Fruit fly (Drosophila melanogaster) whole organism, embryonic: ENCODE data around the gene Lgr3.

Experiments used
- Aef1 ChIP-seq: fragments of 200-800 bp; sonication (Bioruptor generic); IDR thresholded peaks from 3 replicates; pipeline ENCODE4 v1.3.6; 2022; ENCODE audit warnings: missing biosample characterization, missing genetic modification characterization
- Bdp1 ChIP-seq: fragments of 200-800 bp; sonication (Bioruptor generic); optimal IDR thresholded peaks from 3 replicates; lab custom pipeline; 2016; ENCODE audit warnings: missing biosample characterization, missing genetic modification characterization
- CG10979 ChIP-seq: fragments of 200-800 bp; sonication (Bioruptor generic); optimal IDR thresholded peaks from 2 replicates; lab custom pipeline; 2018; ENCODE audit warnings: missing biosample characterization, mild to moderate bottlenecking, missing genetic modification characterization, moderate library complexity
- CG15269 ChIP-seq: fragments of 200-800 bp; sonication (Bioruptor generic); optimal IDR thresholded peaks from 2 replicates; lab custom pipeline; 2018; ENCODE audit warnings: missing biosample characterization, mild to moderate bottlenecking, missing genetic modification characterization, moderate library complexity
- CG17912 ChIP-seq: fragments of 200-800 bp; sonication (Bioruptor generic); optimal IDR thresholded peaks from 2 replicates; lab custom pipeline; 2018; ENCODE audit warnings: missing biosample characterization, mild to moderate bottlenecking, missing genetic modification characterization
- CG1792 ChIP-seq: fragments of 200-800 bp; sonication (Bioruptor generic); optimal IDR thresholded peaks from 2 replicates; lab custom pipeline; 2016; ENCODE audit warnings: missing biosample characterization, missing genetic modification characterization
- CG2116 ChIP-seq: fragments of 200-800 bp; sonication (Bioruptor generic); optimal IDR thresholded peaks from 3 replicates; lab custom pipeline; 2018; ENCODE audit warnings: missing biosample characterization, mild to moderate bottlenecking, missing genetic modification characterization
- CG2712 ChIP-seq: fragments of 200-800 bp; optimal IDR thresholded peaks from 3 replicates; lab custom pipeline; 2019; ENCODE audit warnings: missing biosample characterization, mild to moderate bottlenecking, missing genetic modification characterization, moderate library complexity
- CG31365 ChIP-seq: fragments of 200-800 bp; sonication (Bioruptor generic); optimal IDR thresholded peaks from 2 replicates; lab custom pipeline; 2018; ENCODE audit warnings: missing biosample characterization, mild to moderate bottlenecking, missing genetic modification characterization
- CG31388 ChIP-seq: fragments of 200-800 bp; sonication (Bioruptor generic); optimal IDR thresholded peaks from 2 replicates; lab custom pipeline; 2016; ENCODE audit warnings: missing biosample characterization, missing genetic modification characterization
- CG32767 ChIP-seq: fragments of 200-800 bp; sonication (Bioruptor generic); IDR thresholded peaks from 2 replicates; pipeline ENCODE4 v1.3.6; 2022; ENCODE audit warnings: missing biosample characterization, missing genetic modification characterization
- CG3281 ChIP-seq: fragments of 200-800 bp; sonication (Bioruptor generic); optimal IDR thresholded peaks from 3 replicates; lab custom pipeline; 2017; ENCODE audit warnings: missing biosample characterization, mild to moderate bottlenecking, missing genetic modification characterization
- CG34224 ChIP-seq: fragments of 200-800 bp; sonication (Bioruptor generic); IDR thresholded peaks from 3 replicates; pipeline ENCODE4 v1.3.6; 2022; ENCODE audit warnings: missing biosample characterization, missing genetic modification characterization; ENCODE audit not compliant: partially characterized antibody
- CG4328 ChIP-seq: fragments of 200-800 bp; sonication (Bioruptor generic); optimal IDR thresholded peaks from 3 replicates; lab custom pipeline; 2017; ENCODE audit warnings: missing biosample characterization, missing genetic modification reagents, missing genetic modification characterization
- CG4360 ChIP-seq: fragments of 200-800 bp; sonication (Bioruptor generic); IDR thresholded peaks from 2 replicates; pipeline ENCODE4 v1.3.6; 2022; ENCODE audit warnings: missing biosample characterization, missing genetic modification characterization
- CG4404 ChIP-seq: fragments of 200-800 bp; sonication (Bioruptor generic); IDR thresholded peaks from 2 replicates; pipeline ENCODE4 v1.3.6; 2022; ENCODE audit warnings: missing biosample characterization, missing genetic modification characterization
- CG6272 ChIP-seq: fragments of 200-800 bp; sonication (Bioruptor generic); IDR thresholded peaks from 2 replicates; pipeline ENCODE4 v1.3.6; 2022; ENCODE audit warnings: missing biosample characterization, missing genetic modification characterization
- CG6654 ChIP-seq: fragments of 200-800 bp; sonication (Bioruptor generic); optimal IDR thresholded peaks from 2 replicates; lab custom pipeline; 2017; ENCODE audit warnings: missing biosample characterization, mild to moderate bottlenecking, missing genetic modification characterization
- CG8359 ChIP-seq: fragments of 200-800 bp; sonication (Bioruptor generic); optimal IDR thresholded peaks from 2 replicates; lab custom pipeline; 2017; ENCODE audit warnings: missing biosample characterization, mild to moderate bottlenecking, missing genetic modification characterization, borderline replicate concordance
- CG8478 ChIP-seq: fragments of >200 bp; optimal IDR thresholded peaks from 2 replicates; lab custom pipeline; 2018
- CG8765 ChIP-seq: fragments of 200-800 bp; sonication (Bioruptor generic); IDR thresholded peaks from 2 replicates; pipeline ENCODE4 v1.3.6; 2022; ENCODE audit warnings: missing biosample characterization, missing genetic modification characterization
- CG9727 ChIP-seq: fragments of 200-800 bp; sonication (Bioruptor generic); optimal IDR thresholded peaks from 3 replicates; lab custom pipeline; 2017; ENCODE audit warnings: missing biosample characterization, mild to moderate bottlenecking, missing genetic modification characterization
- Dbx ChIP-seq: fragments of 200-800 bp; sonication (Bioruptor generic); IDR thresholded peaks from 3 replicates; pipeline ENCODE4 v1.3.6; 2022; ENCODE audit warnings: missing biosample characterization, missing genetic modification characterization
- Dip3 ChIP-seq: fragments of 200-800 bp; sonication (Bioruptor generic); optimal IDR thresholded peaks from 3 replicates; lab custom pipeline; 2016; ENCODE audit warnings: missing biosample characterization, missing genetic modification characterization
- Drgx ChIP-seq: fragments of 200-800 bp; sonication (Bioruptor generic); IDR thresholded peaks from 2 replicates; pipeline ENCODE4 v1.3.6; 2022; ENCODE audit warnings: missing biosample characterization, missing genetic modification characterization
- E2f2 ChIP-seq: fragments of 200-800 bp; sonication (Bioruptor generic); IDR thresholded peaks from 2 replicates; pipeline ENCODE4 v1.3.6; 2022; ENCODE audit warnings: missing biosample characterization, missing genetic modification characterization
- Ets97D ChIP-seq: fragments of 200-800 bp; sonication (Bioruptor generic); optimal IDR thresholded peaks from 3 replicates; lab custom pipeline; 2016; ENCODE audit warnings: missing biosample characterization, missing genetic modification characterization
- Gug ChIP-seq: fragments of 200-800 bp; sonication (Bioruptor generic); IDR thresholded peaks from 4 replicates; pipeline ENCODE4 v1.3.6; 2022; ENCODE audit warnings: missing biosample characterization, missing genetic modification characterization
- HLH4C ChIP-seq: fragments of 200-800 bp; sonication (Bioruptor generic); IDR thresholded peaks from 3 replicates; pipeline ENCODE4 v1.3.6; 2022; ENCODE audit warnings: missing biosample characterization, missing genetic modification characterization; ENCODE audit not compliant: partially characterized antibody
- Ptx1 ChIP-seq: fragments of 200-800 bp; sonication (Bioruptor generic); IDR thresholded peaks from 2 replicates; pipeline ENCODE4 v1.3.6; 2022; ENCODE audit warnings: missing biosample characterization, missing genetic modification characterization
- Rfx ChIP-seq: fragments of 200-800 bp; sonication (Bioruptor generic); IDR thresholded peaks from 2 replicates; pipeline ENCODE4 v1.3.6; 2022; ENCODE audit warnings: missing biosample characterization, missing genetic modification characterization
- Sox102F ChIP-seq: fragments of 200-800 bp; sonication (Bioruptor generic); optimal IDR thresholded peaks from 2 replicates; lab custom pipeline; 2018; ENCODE audit warnings: missing biosample characterization, mild to moderate bottlenecking, missing genetic modification characterization, moderate library complexity
- Tbp ChIP-seq: fragments of >200 bp; optimal IDR thresholded peaks from 2 replicates; lab custom pipeline; 2018; ENCODE audit warnings: missing biosample characterization, missing genetic modification characterization
- aop ChIP-seq: fragments of 200-800 bp; sonication (Bioruptor generic); IDR thresholded peaks from 2 replicates; pipeline ENCODE4 v1.3.6; 2022; ENCODE audit warnings: missing biosample characterization, missing genetic modification characterization
- bigmax ChIP-seq: fragments of 200-800 bp; sonication (Bioruptor generic); optimal IDR thresholded peaks from 2 replicates; lab custom pipeline; 2018; ENCODE audit warnings: missing biosample characterization, mild to moderate bottlenecking, missing genetic modification characterization
- bowl ChIP-seq: fragments of 200-800 bp; sonication (Bioruptor generic); IDR thresholded peaks from 2 replicates; pipeline ENCODE4 v1.3.6; 2022; ENCODE audit warnings: missing biosample characterization, missing genetic modification characterization
- caup ChIP-seq: fragments of 200-800 bp; sonication (Bioruptor generic); optimal IDR thresholded peaks from 3 replicates; lab custom pipeline; 2017; ENCODE audit warnings: missing biosample characterization, mild to moderate bottlenecking, missing genetic modification characterization, moderate library complexity; ENCODE audit not compliant: severe bottlenecking
- croc ChIP-seq: fragments of 200-800 bp; sonication (Bioruptor generic); conservative IDR thresholded peaks from 3 replicates; pipeline ENCODE4 v1.3.6; 2022; ENCODE audit warnings: missing biosample characterization, missing genetic modification characterization
- crol ChIP-seq: fragments of 200-800 bp; sonication (Bioruptor generic); IDR thresholded peaks from 2 replicates; pipeline ENCODE4 v1.3.6; 2022; ENCODE audit warnings: missing biosample characterization, missing genetic modification characterization
- dpn ChIP-seq, 2 experiments: fragments of 200-800 bp; sonication (Bioruptor generic); optimal IDR thresholded peaks; 3 replicates each; lab custom pipeline; 2016; ENCODE audit warnings: missing biosample characterization in 2 of 2, missing genetic modification characterization in 2 of 2
- ftz-f1 ChIP-seq: fragments of 200-800 bp; sonication (Bioruptor generic); optimal IDR thresholded peaks from 2 replicates; lab custom pipeline; 2016; ENCODE audit warnings: missing biosample characterization, missing genetic modification characterization
- gsb-n ChIP-seq: fragments of 200-800 bp; sonication (Bioruptor generic); optimal IDR thresholded peaks from 3 replicates; lab custom pipeline; 2018; ENCODE audit warnings: missing biosample characterization, mild to moderate bottlenecking, missing genetic modification characterization
- klu ChIP-seq: fragments of 200-800 bp; sonication (Bioruptor generic); IDR thresholded peaks from 2 replicates; pipeline ENCODE4 v1.3.6; 2022; ENCODE audit warnings: missing biosample characterization, missing genetic modification characterization
- lab ChIP-seq: fragments of 200-800 bp; sonication (Bioruptor generic); optimal IDR thresholded peaks from 3 replicates; lab custom pipeline; 2017; ENCODE audit warnings: missing biosample characterization, missing genetic modification characterization, mild to moderate bottlenecking, moderate library complexity, missing genetic modification reagents
- pfk ChIP-seq: fragments of 200-800 bp; sonication (Bioruptor generic); optimal IDR thresholded peaks from 2 replicates; lab custom pipeline; 2018; ENCODE audit warnings: missing biosample characterization, mild to moderate bottlenecking, missing genetic modification characterization, moderate library complexity
- prd ChIP-seq, 3 experiments: fragments of >200 bp in 2 of 3; fragments of 200-800 bp in 1 of 3; sonication (Bioruptor generic) in 1 of 3; optimal IDR thresholded peaks in 2 of 3; IDR thresholded peaks in 1 of 3; 2 replicates in 2 of 3; 3 replicates in 1 of 3; pipeline versions ENCODE4 v1.3.6 to Lab custom; 2017 to 2022; ENCODE audit warnings: missing biosample characterization in 1 of 3, missing genetic modification characterization in 1 of 3
- psq ChIP-seq: fragments of 200-800 bp; sonication (Bioruptor generic); optimal IDR thresholded peaks from 2 replicates; lab custom pipeline; 2017; ENCODE audit warnings: missing biosample characterization, missing genetic modification characterization
- slbo ChIP-seq: fragments of 200-800 bp; sonication (Bioruptor generic); IDR thresholded peaks from 2 replicates; pipeline ENCODE4 v1.3.6; 2022; ENCODE audit warnings: missing biosample characterization, missing genetic modification characterization
- slp2 ChIP-seq: fragments of 200-800 bp; sonication (Bioruptor generic); optimal IDR thresholded peaks from 2 replicates; lab custom pipeline; 2016; ENCODE audit warnings: missing biosample characterization, missing genetic modification characterization
- sna ChIP-seq: fragments of 200-800 bp; sonication (Bioruptor generic); IDR thresholded peaks from 2 replicates; pipeline ENCODE4 v1.3.6; 2022; ENCODE audit warnings: missing biosample characterization, missing genetic modification characterization; ENCODE audit not compliant: partially characterized antibody
- ttk ChIP-seq: fragments of 200-800 bp; sonication (Bioruptor generic); IDR thresholded peaks from 2 replicates; pipeline ENCODE4 v2.1.2; 2022; ENCODE audit warnings: missing biosample characterization, missing genetic modification characterization

Gene Lgr3

DNA sequence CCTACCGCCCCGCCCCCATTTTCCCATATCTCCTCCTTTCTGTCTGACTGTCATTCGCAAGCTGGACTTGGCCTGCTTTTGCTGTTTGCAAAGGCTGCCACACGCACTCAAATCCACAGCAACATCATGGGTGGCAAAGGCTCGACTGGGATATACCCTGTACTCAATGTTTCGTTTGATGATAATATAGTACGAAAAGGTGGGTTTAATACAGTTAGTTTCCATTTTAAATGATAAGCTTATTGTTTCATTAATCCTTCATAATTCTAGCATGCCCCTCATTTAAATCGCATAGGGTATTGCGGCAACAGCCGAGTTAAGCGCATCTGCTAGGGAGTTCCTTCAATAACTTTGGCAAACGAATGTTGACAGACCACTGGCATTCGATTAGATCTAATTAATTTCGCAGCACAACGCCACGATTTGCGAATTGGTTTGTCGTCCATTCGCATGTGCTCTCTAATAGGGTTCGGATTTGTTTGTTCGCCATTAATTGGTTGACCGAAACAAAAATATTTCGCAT lies 28.6 kb downstream of the Lgr3 start (continued):
- TF ChIP-seq Ets97D (no peak), bowl (GFP tag; lab: Robert Waterston, UW) (no peak), CG15269 (peak; percentile 4), E2f2 (GFP tag; lab: Robert Waterston, UW) (no peak), caup (GFP tag; lab: Kevin White, UChicago) (no peak), CG4360 (GFP tag; lab: Robert Waterston, UW) (no peak), CG3281 (GFP tag; lab: Kevin White, UChicago) (no peak), lab (GFP tag; lab: Kevin White, UChicago) (peak; percentile 44), HLH4C (GFP tag; lab: Robert Waterston, UW) (no peak), CG8765 (GFP tag; lab: Robert Waterston, UW) (no peak), aop (GFP tag; lab: Robert Waterston, UW) (no peak), Dip3 (GFP tag; lab: Kevin White, UChicago) (peak; percentile 8), CG6654 (GFP tag; lab: Kevin White, UChicago) (no peak), Aef1 (GFP tag; lab: Robert Waterston, UW) (no peak), CG8478 (lab: Kevin White, UChicago) (no peak), Drgx (no peak), CG31388 (GFP tag; lab: Kevin White, UChicago) (no peak), CG4328 (no peak), CG32767 (no peak), ftz-f1 (GFP tag; lab: Kevin White, UChicago) (no peak), CG6272 (GFP tag; lab: Robert Waterston, UW) (no peak), CG1792 (GFP tag; lab: Kevin White, UChicago) (no peak), Sox102F (GFP tag; lab: Kevin White, UChicago) (peak; percentile 14), Ptx1 (GFP tag; lab: Robert Waterston, UW) (peak; percentile 19; the same call in 1 of the 2 replicates), psq (no peak), Rfx (GFP tag; lab: Robert Waterston, UW) (peak; percentile 28; the same call in 1 of the 2 replicates), slp2 (GFP tag; lab: Kevin White, UChicago) (no peak), CG4404 (no peak), Gug (GFP tag; lab: Robert Waterston, UW) (no peak), CG8359 (GFP tag; lab: Kevin White, UChicago) (no peak), ttk (GFP tag; lab: Robert Waterston, UW) (no peak), CG2712 (tag; lab: Kevin White, UChicago) (no peak), CG31365 (no peak), croc (GFP tag; lab: Robert Waterston, UW) (no peak), CG10979 (no peak), crol (GFP tag; lab: Robert Waterston, UW) (no peak), prd (optimal IDR thresholded peaks at IDR 0.05; lab: Kevin White, UChicago) (no peak), prd (GFP tag; IDR thresholded peaks at IDR 0.05; lab: Robert Waterston, UW) (peak; percentile 30; the same call in 1 of the 3 replicates), Dbx (GFP tag; lab: Robert Waterston, UW) (0 out of 3 replicates have a peak, but pooled peaks have one; percentile 14), CG9727 (GFP tag; lab: Kevin White, UChicago) (no peak), slbo (GFP tag; lab: Robert Waterston, UW) (peak; percentile 55), bigmax (GFP tag; lab: Kevin White, UChicago) (no peak), klu (GFP tag; lab: Robert Waterston, UW) (no peak), pfk (GFP tag; lab: Kevin White, UChicago) (no peak), CG34224 (GFP tag; lab: Robert Waterston, UW) (no peak), CG17912 (GFP tag; lab: Kevin White, UChicago) (no peak), CG2116 (no peak), sna (GFP tag; lab: Robert Waterston, UW) (no peak), Tbp (GFP tag; lab: Kevin White, UChicago) (no peak), gsb-n (no peak), dpn (GFP tag; optimal IDR thresholded peaks at IDR 0.05; lab: Kevin White, UChicago) (no peak), Bdp1 (GFP tag; lab: Kevin White, UChicago) (no peak)
